Worm (Caenorhabditis elegans) whole organism, young adult: ENCODE measurements around the gene C24F3.2.
A peak's percentile ranks its signal among the peaks of the same experiment; 100 is the strongest.

Experiments
- D2030.7 ChIP-seq: fragments of 200-800 bp; sonication (Bioruptor generic); IDR thresholded peaks from 2 replicates; pipeline ENCODE4 v1.3.6; 2022; ENCODE audit warnings: missing genetic modification reagents, missing genetic modification characterization, missing compliant biosample characterization
- F33H1.4 ChIP-seq: fragments of 200-800 bp; sonication (Bioruptor generic); IDR thresholded peaks from 2 replicates; pipeline ENCODE4 v1.3.6; 2022; ENCODE audit warnings: missing genetic modification reagents, missing genetic modification characterization, missing compliant biosample characterization
- F49E8.2 ChIP-seq: sonication (generic microtip); optimal IDR thresholded peaks from 3 replicates; lab custom pipeline; 2017; ENCODE audit warnings: missing genetic modification characterization, mild to moderate bottlenecking, missing compliant biosample characterization, antibody characterized with exemption, moderate library complexity; ENCODE audit not compliant: insufficient read depth
- Y53F4B.3 ChIP-seq: fragments of 200-800 bp; sonication (Bioruptor generic); IDR thresholded peaks from 2 replicates; pipeline ENCODE4 v1.3.6; 2022; ENCODE audit warnings: missing genetic modification reagents, missing genetic modification characterization, missing compliant biosample characterization
- ZK185.1 ChIP-seq: sonication (generic microtip); optimal IDR thresholded peaks from 2 replicates; lab custom pipeline; 2016; ENCODE audit warnings: mild to moderate bottlenecking, missing genetic modification characterization, missing compliant biosample characterization; ENCODE audit not compliant: poor library complexity, severe bottlenecking
- aptf-2 ChIP-seq: fragments of 200-800 bp; sonication (Bioruptor generic); conservative IDR thresholded peaks from 2 replicates; pipeline ENCODE4 v1.3.6; 2022; ENCODE audit warnings: missing genetic modification reagents, missing genetic modification characterization, missing compliant biosample characterization
- athp-1 ChIP-seq: sonication (generic microtip); optimal IDR thresholded peaks from 2 replicates; lab custom pipeline; 2017; ENCODE audit warnings: mild to moderate bottlenecking, missing genetic modification characterization, missing compliant biosample characterization
- attf-5 ChIP-seq: fragments of 200-800 bp; sonication (Bioruptor generic); optimal IDR thresholded peaks from 2 replicates; lab custom pipeline; 2018; ENCODE audit warnings: mild to moderate bottlenecking, missing genetic modification characterization, missing compliant biosample characterization
- bed-2 ChIP-seq: fragments of 200-800 bp; sonication (Bioruptor generic); IDR thresholded peaks from 2 replicates; pipeline ENCODE4 v1.3.6; 2022; ENCODE audit warnings: missing genetic modification reagents, missing genetic modification characterization, missing compliant biosample characterization
- cebp-1 ChIP-seq, 2 experiments: fragments of 200-800 bp in 1 of 2; sonication (Bioruptor generic) in 1 of 2; sonication (generic microtip) in 1 of 2; IDR thresholded peaks in 1 of 2; optimal IDR thresholded peaks in 1 of 2; 2 replicates each; pipeline versions ENCODE4 v1.3.6 to Lab custom; 2017 to 2022; ENCODE audit warnings: missing compliant biosample characterization in 2 of 2, missing genetic modification characterization in 2 of 2, mild to moderate bottlenecking in 1 of 2, missing genetic modification reagents in 1 of 2, moderate library complexity in 1 of 2
- ceh-91 ChIP-seq: fragments of 200-800 bp; sonication (Bioruptor generic); IDR thresholded peaks from 2 replicates; pipeline ENCODE4 v1.3.6; 2022; ENCODE audit warnings: missing genetic modification reagents, missing genetic modification characterization, missing compliant biosample characterization
- dox-1 ChIP-seq: fragments of 200-800 bp; sonication (Bioruptor generic); IDR thresholded peaks from 2 replicates; pipeline ENCODE4 v1.3.6; 2022; ENCODE audit warnings: missing genetic modification reagents, missing genetic modification characterization, missing compliant biosample characterization
- dpl-1 ChIP-seq: fragments of 150-350 bp; optimal IDR thresholded peaks from 2 replicates; lab custom pipeline; 2014; ENCODE audit warnings: missing biosample characterization, missing genetic modification reagents, missing genetic modification characterization
- efl-1 ChIP-seq: fragments of 150-350 bp; optimal IDR thresholded peaks from 2 replicates; lab custom pipeline; 2014; ENCODE audit warnings: missing biosample characterization, missing genetic modification reagents, missing genetic modification characterization
- egrh-3 ChIP-seq: fragments of 200-800 bp; sonication (Bioruptor generic); IDR thresholded peaks from 2 replicates; pipeline ENCODE4 v1.3.6; 2022; ENCODE audit warnings: missing genetic modification reagents, missing genetic modification characterization, missing compliant biosample characterization
- ekl-4 ChIP-seq: fragments of 200-800 bp; sonication (Bioruptor generic); IDR thresholded peaks from 2 replicates; pipeline ENCODE4 v1.3.6; 2022; ENCODE audit warnings: missing genetic modification reagents, missing genetic modification characterization, missing compliant biosample characterization
- ets-4 ChIP-seq: fragments of 200-800 bp; sonication (Bioruptor generic); optimal IDR thresholded peaks from 2 replicates; lab custom pipeline; 2018; ENCODE audit warnings: mild to moderate bottlenecking, missing genetic modification characterization, missing compliant biosample characterization
- hlh-12 ChIP-seq: sonication (generic microtip); optimal IDR thresholded peaks from 2 replicates; lab custom pipeline; 2016; ENCODE audit warnings: missing genetic modification characterization, missing compliant biosample characterization
- hsf-1 ChIP-seq: fragments of 200-800 bp; sonication (Bioruptor generic); IDR thresholded peaks from 2 replicates; pipeline ENCODE4 v1.3.6; 2022; ENCODE audit warnings: missing genetic modification reagents, missing genetic modification characterization, missing compliant biosample characterization
- lin-35 ChIP-seq, 3 experiments: fragments of 150-350 bp in 2 of 3; sonication (generic microtip) in 1 of 3; optimal IDR thresholded peaks; 2 replicates each; lab custom pipeline; 2014 to 2018; ENCODE audit warnings: missing biosample characterization in 3 of 3, missing genetic modification characterization in 3 of 3, missing genetic modification reagents in 3 of 3
- lin-54 ChIP-seq: fragments of 200-800 bp; sonication (Bioruptor generic); optimal IDR thresholded peaks from 2 replicates; lab custom pipeline; 2018; ENCODE audit warnings: mild to moderate bottlenecking, missing genetic modification characterization, missing compliant biosample characterization
- lsl-1 ChIP-seq: fragments of 200-800 bp; sonication (Bioruptor generic); optimal IDR thresholded peaks from 2 replicates; lab custom pipeline; 2018; ENCODE audit warnings: mild to moderate bottlenecking, missing genetic modification characterization, moderate library complexity, missing compliant biosample characterization
- madf-6 ChIP-seq: fragments of 200-800 bp; sonication (Bioruptor generic); IDR thresholded peaks from 2 replicates; pipeline ENCODE4 v1.3.6; 2022; ENCODE audit warnings: missing genetic modification reagents, missing genetic modification characterization, missing compliant biosample characterization
- madf-8 ChIP-seq: fragments of 200-800 bp; sonication (Bioruptor generic); conservative IDR thresholded peaks from 2 replicates; pipeline ENCODE4 v1.3.6; 2022; ENCODE audit warnings: missing genetic modification reagents, missing genetic modification characterization, missing compliant biosample characterization
- mel-28 ChIP-seq: sonication (generic microtip); optimal IDR thresholded peaks from 2 replicates; lab custom pipeline; 2016; ENCODE audit warnings: borderline replicate concordance, mild to moderate bottlenecking, missing genetic modification characterization, missing compliant biosample characterization
- nhr-120 ChIP-seq: fragments of 200-800 bp; sonication (Bioruptor generic); IDR thresholded peaks from 2 replicates; pipeline ENCODE4 v1.3.6; 2022; ENCODE audit warnings: missing genetic modification characterization, missing compliant biosample characterization
- nhr-80 ChIP-seq: sonication (generic microtip); optimal IDR thresholded peaks from 2 replicates; lab custom pipeline; 2016; ENCODE audit warnings: missing genetic modification characterization, missing compliant biosample characterization
- pbrm-1 ChIP-seq: fragments of 200-800 bp; sonication (Bioruptor generic); IDR thresholded peaks from 2 replicates; pipeline ENCODE4 v1.3.6; 2022; ENCODE audit warnings: missing genetic modification reagents, missing genetic modification characterization, missing compliant biosample characterization
- tbp1 ChIP-seq: fragments of 200-800 bp; sonication (Bioruptor generic); optimal IDR thresholded peaks from 2 replicates; lab custom pipeline; 2018; ENCODE audit warnings: mild to moderate bottlenecking, missing genetic modification characterization, missing compliant biosample characterization
- tbx-9 ChIP-seq: sonication (generic microtip); optimal IDR thresholded peaks from 2 replicates; lab custom pipeline; 2016; ENCODE audit warnings: borderline replicate concordance, missing genetic modification characterization, inconsistent platforms, missing compliant biosample characterization
- unc-130 ChIP-seq: sonication (generic microtip); optimal IDR thresholded peaks from 2 replicates; lab custom pipeline; 2016; ENCODE audit warnings: missing genetic modification reagents, missing genetic modification characterization, missing compliant biosample characterization
- xnd-1 ChIP-seq: sonication (generic microtip); optimal IDR thresholded peaks from 2 replicates; lab custom pipeline; 2016; ENCODE audit warnings: missing genotype, missing genetic modification reagents, missing genetic modification characterization, missing compliant biosample characterization
- ztf-18 ChIP-seq: sonication (generic microtip); optimal IDR thresholded peaks from 2 replicates; lab custom pipeline; 2016; ENCODE audit warnings: missing genotype, mild to moderate bottlenecking, missing genetic modification characterization, missing compliant biosample characterization
- ztf-22 ChIP-seq: fragments of 200-800 bp; sonication (Bioruptor generic); optimal IDR thresholded peaks from 2 replicates; lab custom pipeline; 2018; ENCODE audit warnings: mild to moderate bottlenecking, missing genetic modification characterization, moderate library complexity, missing compliant biosample characterization
- ztf-26 ChIP-seq: sonication (generic microtip); optimal IDR thresholded peaks from 2 replicates; lab custom pipeline; 2017; ENCODE audit warnings: missing genetic modification characterization, missing compliant biosample characterization
- ztf-3 ChIP-seq: fragments of 200-800 bp; sonication (Bioruptor generic); optimal IDR thresholded peaks from 2 replicates; lab custom pipeline; 2018; ENCODE audit warnings: mild to moderate bottlenecking, missing genetic modification characterization, missing compliant biosample characterization

C24F3.2 gene

ce11 chrIV:10242458-10243123, 20.3 kb downstream of the C24F3.2 start:
- no peak for TF ChIP-seq F33H1.4 (GFP tag; lab: Robert Waterston, UW)
- peak in 1 of 3 experiments; percentile 59 for TF ChIP-seq lin-35 (GFP tag; optimal IDR thresholded peaks at IDR 0.05; lab: Kevin White, UChicago)
- TF ChIP-seq bed-2, result no peak
- TF ChIP-seq D2030.7 (GFP tag; lab: Robert Waterston, UW), result peak; percentile 44
- TF ChIP-seq tbx-9 (tag; lab: Kevin White, UChicago), result no peak
- TF ChIP-seq athp-1 (tag; lab: Kevin White, UChicago), result no peak
- TF ChIP-seq ztf-22 (GFP tag; lab: Kevin White, UChicago), result no peak
- peak; percentile 91 for TF ChIP-seq madf-6 (GFP tag; lab: Robert Waterston, UW)
- no peak for TF ChIP-seq Y53F4B.3 (GFP tag; lab: Robert Waterston, UW)
- TF ChIP-seq F49E8.2, result no peak
- peak; percentile 56 for TF ChIP-seq dpl-1
- no peak for TF ChIP-seq ets-4
- no peak for TF ChIP-seq aptf-2
- peak; percentile 24 for TF ChIP-seq ZK185.1
- TF ChIP-seq dox-1 (GFP tag; lab: Robert Waterston, UW), result peak; percentile 62; the same call in 1 of the 2 replicates
- TF ChIP-seq efl-1 (GFP tag; lab: Kevin White, UChicago), result peak; percentile 81
- TF ChIP-seq hsf-1 (GFP tag; lab: Robert Waterston, UW), result 0 out of 2 replicates have a peak, but pooled peaks have one; percentile 48
- TF ChIP-seq unc-130 (GFP tag; lab: Kevin White, UChicago), result peak; percentile 1
- TF ChIP-seq ztf-18 (tag; lab: Kevin White, UChicago), result no peak
- TF ChIP-seq lsl-1 (GFP tag; lab: Kevin White, UChicago), result peak; percentile 20
- TF ChIP-seq ztf-26, result no peak
- no peak for TF ChIP-seq attf-5
- TF ChIP-seq xnd-1 (tag; lab: Kevin White, UChicago), result peak; percentile 64
- TF ChIP-seq egrh-3 (GFP tag; lab: Robert Waterston, UW), result no peak
- no peak for TF ChIP-seq ekl-4 (GFP tag; lab: Robert Waterston, UW)
- peak; percentile 48 for TF ChIP-seq lin-54
- peak; percentile 42; the same call in 1 of the 2 replicates for TF ChIP-seq ceh-91 (GFP tag; lab: Robert Waterston, UW)
- peak; percentile 82 for TF ChIP-seq madf-8 (GFP tag; lab: Robert Waterston, UW)
- no peak for TF ChIP-seq ztf-3 (GFP tag; lab: Kevin White, UChicago)
- TF ChIP-seq hlh-12 (tag; lab: Kevin White, UChicago), result no peak
- peak; percentile 20; the same call in 1 of the 2 replicates for TF ChIP-seq pbrm-1

- TF ChIP-seq cebp-1 (GFP tag; IDR thresholded peaks at IDR 0.05; lab: Robert Waterston, UW), result no peak
- peak; percentile 4 for TF ChIP-seq cebp-1 (tag; optimal IDR thresholded peaks at IDR 0.05; lab: Kevin White, UChicago)
- TF ChIP-seq ekl-4 (GFP tag; lab: Robert Waterston, UW), result 0 out of 2 replicates have a peak, but pooled peaks have one; percentile 40
- TF ChIP-seq nhr-120, result no peak
- TF ChIP-seq mel-28, result no peak
- peak; percentile 26 for TF ChIP-seq ets-4
- TF ChIP-seq tbp1 (GFP tag; lab: Kevin White, UChicago), result peak; percentile 10
- peak; percentile 74 for TF ChIP-seq nhr-80
- TF ChIP-seq hsf-1 (GFP tag; lab: Robert Waterston, UW), result peak; percentile 74
- TF ChIP-seq pbrm-1, result no peak
These were observed 20.9 kb downstream of the C24F3.2 start, which contains the start of gene tkt-1 for ce11 chrIV:10243276-10243675. Gene tkt-1 (plus strand): TSS chrIV:10243612.
